Worm (Caenorhabditis elegans) whole organism, L4 larva: ENCODE data around the gene rgs-11.

ENCODE experiments used
- F10B5.3 ChIP-seq: sonication (generic microtip); optimal IDR thresholded peaks from 2 replicates; lab custom pipeline; 2016; ENCODE audit warnings: mild to moderate bottlenecking, missing genetic modification characterization, missing compliant biosample characterization
- F26F4.8 ChIP-seq: fragments of 200-800 bp; sonication (Bioruptor generic); conservative IDR thresholded peaks from 2 replicates; pipeline ENCODE4 v1.3.6; 2022; ENCODE audit warnings: missing genetic modification characterization, missing compliant biosample characterization
- T20F7.1 ChIP-seq: fragments of 200-800 bp; sonication (Bioruptor generic); optimal IDR thresholded peaks from 2 replicates; lab custom pipeline; 2018; ENCODE audit warnings: mild to moderate bottlenecking, missing genetic modification characterization, missing compliant biosample characterization
- Y48G9A.11 ChIP-seq: fragments of 200-800 bp; sonication (Bioruptor generic); IDR thresholded peaks from 2 replicates; pipeline ENCODE4 v1.3.6; 2022; ENCODE audit warnings: missing genetic modification reagents, missing genetic modification characterization, missing compliant biosample characterization
- Y5F2A.4 ChIP-seq: fragments of 200-800 bp; sonication (Bioruptor generic); optimal IDR thresholded peaks from 2 replicates; lab custom pipeline; 2018; ENCODE audit warnings: mild to moderate bottlenecking, missing genetic modification characterization, missing compliant biosample characterization
- aha-1 ChIP-seq: fragments of 150-350 bp; peaks from one replicate; lab custom pipeline; 2014; ENCODE audit warnings: missing biosample characterization, missing genetic modification characterization
- arid-1 ChIP-seq: fragments of 200-800 bp; sonication (Bioruptor generic); conservative IDR thresholded peaks from 2 replicates; pipeline ENCODE4 v1.3.6; 2022; ENCODE audit warnings: missing genetic modification reagents, missing genetic modification characterization, missing compliant biosample characterization
- attf-4 ChIP-seq: sonication (generic microtip); optimal IDR thresholded peaks from 3 replicates; lab custom pipeline; 2017; ENCODE audit warnings: missing biosample characterization, missing genetic modification characterization
- ceh-44 ChIP-seq: fragments of 200-800 bp; sonication (Bioruptor generic); IDR thresholded peaks from 2 replicates; pipeline ENCODE4 v1.3.6; 2022; ENCODE audit warnings: missing genetic modification reagents, missing genetic modification characterization, missing compliant biosample characterization
- ces-1 ChIP-seq: fragments of 150-350 bp; sonication (generic microtip); optimal IDR thresholded peaks from 4 replicates; lab custom pipeline; 2014; ENCODE audit warnings: missing biosample characterization, missing genetic modification reagents, missing genetic modification characterization
- daf-12 ChIP-seq: fragments of 150-350 bp; optimal IDR thresholded peaks from 2 replicates; lab custom pipeline; 2014; ENCODE audit warnings: missing biosample characterization, missing genetic modification reagents, missing genetic modification characterization
- daf-16 ChIP-seq, 3 experiments: sonication (generic microtip); optimal IDR thresholded peaks; 2 replicates each; lab custom pipeline; 2016 to 2017; ENCODE audit warnings: missing genetic modification characterization in 3 of 3, missing genetic modification reagents in 3 of 3, mild to moderate bottlenecking in 2 of 3, missing compliant biosample characterization in 2 of 3, missing biosample characterization in 1 of 3, moderate library complexity in 1 of 3
- dmd-9 ChIP-seq: fragments of 200-800 bp; sonication (Bioruptor generic); IDR thresholded peaks from 2 replicates; pipeline ENCODE4 v1.3.6; 2022; ENCODE audit warnings: missing genetic modification reagents, missing genetic modification characterization, missing compliant biosample characterization
- duxl-1 ChIP-seq: sonication (generic microtip); optimal IDR thresholded peaks from 2 replicates; lab custom pipeline; 2016; ENCODE audit warnings: mild to moderate bottlenecking, missing genetic modification characterization, moderate library complexity, missing compliant biosample characterization; ENCODE audit not compliant: poor library complexity
- dve-1 ChIP-seq: sonication (generic microtip); optimal IDR thresholded peaks from 2 replicates; lab custom pipeline; 2017; ENCODE audit warnings: antibody characterized with exemption, mild to moderate bottlenecking, missing genetic modification characterization, missing compliant biosample characterization; ENCODE audit not compliant: insufficient read depth
- fkh-10 ChIP-seq: fragments of 150-350 bp; optimal IDR thresholded peaks from 2 replicates; lab custom pipeline; 2014; ENCODE audit warnings: missing biosample characterization, missing genetic modification reagents, missing genetic modification characterization
- hlh-30 ChIP-seq: sonication (generic microtip); optimal IDR thresholded peaks from 2 replicates; lab custom pipeline; 2017; ENCODE audit warnings: antibody characterized with exemption, mild to moderate bottlenecking, missing genetic modification characterization, missing compliant biosample characterization; ENCODE audit not compliant: insufficient read depth
- lin-1 ChIP-seq: fragments of 200-800 bp; sonication (Bioruptor generic); IDR thresholded peaks from 2 replicates; pipeline ENCODE4 v1.3.6; 2022; ENCODE audit warnings: missing genetic modification reagents, missing genetic modification characterization, missing compliant biosample characterization
- lin-13 ChIP-seq: fragments of 150-350 bp; optimal IDR thresholded peaks from 2 replicates; lab custom pipeline; 2014; ENCODE audit warnings: missing biosample characterization, missing genetic modification reagents, missing genetic modification characterization
- lin-38 ChIP-seq: fragments of 200-800 bp; sonication (Bioruptor generic); IDR thresholded peaks from 2 replicates; pipeline ENCODE4 v1.3.6; 2022; ENCODE audit warnings: missing genetic modification reagents, missing genetic modification characterization, missing compliant biosample characterization
- lir-3 ChIP-seq: sonication (generic microtip); optimal IDR thresholded peaks from 2 replicates; lab custom pipeline; 2016; ENCODE audit warnings: mild to moderate bottlenecking, missing genetic modification characterization, missing compliant biosample characterization
- nhr-102 ChIP-seq: sonication (generic microtip); optimal IDR thresholded peaks from 2 replicates; lab custom pipeline; 2016; ENCODE audit warnings: mild to moderate bottlenecking, missing genetic modification characterization, moderate library complexity, missing compliant biosample characterization
- nhr-11 ChIP-seq: fragments of 150-350 bp; optimal IDR thresholded peaks from 2 replicates; lab custom pipeline; 2014; ENCODE audit warnings: missing biosample characterization, missing genetic modification characterization
- nhr-237 ChIP-seq: sonication (generic microtip); optimal IDR thresholded peaks from 2 replicates; lab custom pipeline; 2017; ENCODE audit warnings: missing biosample characterization, missing genetic modification characterization
- nhr-25 ChIP-seq: sonication (generic microtip); optimal IDR thresholded peaks from 2 replicates; lab custom pipeline; 2017; ENCODE audit warnings: missing genetic modification characterization, mild to moderate bottlenecking, missing compliant biosample characterization, antibody characterized with exemption, moderate library complexity, borderline replicate concordance; ENCODE audit not compliant: insufficient read depth
- nhr-28 ChIP-seq: fragments of 150-350 bp; optimal IDR thresholded peaks from 2 replicates; lab custom pipeline; 2014; ENCODE audit warnings: missing biosample characterization, missing genetic modification characterization
- snpc-1.2 ChIP-seq: fragments of 200-800 bp; sonication (Bioruptor generic); IDR thresholded peaks from 2 replicates; pipeline ENCODE4 v1.3.6; 2022; ENCODE audit warnings: missing genetic modification reagents, missing genetic modification characterization, missing compliant biosample characterization
- unc-62 ChIP-seq, 3 experiments: fragments of 150-350 bp in 1 of 3; sonication (generic microtip); optimal IDR thresholded peaks in 2 of 3; peaks in 1 of 3; 1 replicate in 1 of 3; 2 replicates in 2 of 3; lab custom pipeline; 2014 to 2017; ENCODE audit warnings: missing biosample characterization in 3 of 3, missing genetic modification characterization in 3 of 3, missing genetic modification reagents in 3 of 3, missing genotype in 1 of 3
- zag-1 ChIP-seq: fragments of 150-350 bp; optimal IDR thresholded peaks from 2 replicates; lab custom pipeline; 2014; ENCODE audit warnings: missing biosample characterization, missing genetic modification characterization
- zfp-3 ChIP-seq: fragments of 200-800 bp; sonication (Bioruptor generic); conservative IDR thresholded peaks from 2 replicates; pipeline ENCODE4 v1.3.6; 2022; ENCODE audit warnings: missing genetic modification reagents, missing genetic modification characterization, missing compliant biosample characterization
- zip-2 ChIP-seq: fragments of 150-350 bp; optimal IDR thresholded peaks from 2 replicates; lab custom pipeline; 2014; ENCODE audit warnings: missing biosample characterization, missing genetic modification characterization
- ztf-7 ChIP-seq: fragments of 150-350 bp; optimal IDR thresholded peaks from 2 replicates; lab custom pipeline; 2014; ENCODE audit warnings: missing biosample characterization, missing genetic modification characterization

The rgs-11 gene

DNA sequence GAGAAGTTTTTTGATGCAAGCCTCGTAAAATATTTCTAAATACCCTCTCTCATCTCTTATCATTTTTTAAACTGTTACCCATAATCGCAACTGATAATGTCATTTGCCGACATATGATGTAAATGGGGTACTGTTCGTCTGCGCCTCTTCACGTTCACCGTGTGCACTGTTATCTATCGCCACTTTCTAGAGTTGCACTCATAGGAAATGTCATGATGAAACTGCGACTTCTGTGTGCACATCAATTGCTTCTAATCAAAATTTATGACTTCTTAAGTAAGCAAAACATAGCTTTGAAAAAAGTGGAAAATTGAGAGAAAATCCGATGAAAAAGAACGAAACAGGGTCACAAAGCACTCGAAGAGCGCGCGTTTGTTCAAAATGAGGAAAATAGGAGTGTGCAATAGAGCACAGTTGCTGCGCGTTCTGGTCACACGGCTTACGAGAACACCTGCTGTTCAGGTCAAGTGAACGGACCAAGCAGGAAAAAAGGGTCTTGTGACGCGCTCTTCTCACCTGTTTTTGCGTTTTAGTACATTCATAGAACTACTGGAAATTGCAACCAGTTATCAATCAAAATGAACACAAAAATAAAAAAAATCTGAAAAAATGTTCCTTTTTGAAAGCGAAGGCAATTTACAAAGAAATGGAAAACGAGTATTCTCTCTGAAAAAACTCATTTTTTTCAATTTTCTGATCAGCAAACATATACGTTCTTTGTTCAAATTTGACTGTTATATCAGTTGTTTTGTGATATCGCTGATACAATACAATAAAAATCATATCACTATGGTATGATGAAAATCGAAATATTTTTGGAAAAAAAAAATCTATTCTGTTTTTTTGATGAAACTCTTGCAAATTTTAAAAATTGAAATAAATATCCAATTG is 17.6 kb upstream of the rgs-11 start (continued):
- TF ChIP-seq nhr-28: peak; percentile 78
- TF ChIP-seq nhr-102: peak; percentile 71
- no peak for TF ChIP-seq fkh-10 (GFP tag; lab: Kevin White, UChicago)
- TF ChIP-seq ztf-7 (tag; lab: Kevin White, UChicago): peak; percentile 98
- peak; percentile 42; the same call in 1 of the 2 replicates for TF ChIP-seq lin-1
- TF ChIP-seq dve-1: peak; percentile 84
- no peak for TF ChIP-seq snpc-1.2 (GFP tag; lab: Robert Waterston, UW)

DNA sequence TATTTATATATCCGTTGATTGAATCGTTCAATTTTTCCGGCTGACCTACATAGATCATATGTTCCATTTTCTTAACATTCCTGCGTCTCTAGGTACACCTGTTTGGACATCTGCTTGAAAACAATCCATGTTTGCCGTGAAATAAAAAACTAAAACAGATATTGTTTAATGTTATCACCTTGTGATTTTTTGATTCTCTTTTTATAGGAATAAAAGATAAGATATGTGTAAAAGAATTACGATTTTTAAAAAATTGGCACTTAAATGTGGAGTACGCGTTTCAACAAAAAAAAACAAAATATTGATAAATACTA is 17.0 kb upstream of the rgs-11 start:
- TF ChIP-seq ces-1 (GFP tag; lab: Kevin White, UChicago): no peak
- peak; percentile 9 for TF ChIP-seq nhr-28
- no peak for TF ChIP-seq nhr-25
- TF ChIP-seq aha-1: no peak
- no peak for TF ChIP-seq duxl-1
- no peak for TF ChIP-seq daf-16 (GFP tag; optimal IDR thresholded peaks at IDR 0.05; lab: Kevin White, UChicago)
- TF ChIP-seq daf-16 (tag; optimal IDR thresholded peaks at IDR 0.05; lab: Kevin White, UChicago): peak; percentile 46
- TF ChIP-seq F10B5.3 (tag; lab: Kevin White, UChicago): no peak
- no peak for TF ChIP-seq lin-13 (GFP tag; lab: Kevin White, UChicago)
- TF ChIP-seq dmd-9 (GFP tag; lab: Robert Waterston, UW): no peak
- TF ChIP-seq zfp-3 (GFP tag; lab: Robert Waterston, UW): no peak
- no peak for TF ChIP-seq zip-2 (tag; lab: Kevin White, UChicago)
- no peak for TF ChIP-seq nhr-237
- no peak for TF ChIP-seq lir-3 (tag; lab: Kevin White, UChicago)
- no peak for TF ChIP-seq zag-1 (tag; lab: Kevin White, UChicago)
- no peak for TF ChIP-seq daf-12 (tag; lab: Kevin White, UChicago)
- TF ChIP-seq hlh-30: peak; percentile 85
- TF ChIP-seq dve-1: peak; percentile 1
- no peak for TF ChIP-seq F26F4.8 (GFP tag; lab: Robert Waterston, UW)

DNA sequence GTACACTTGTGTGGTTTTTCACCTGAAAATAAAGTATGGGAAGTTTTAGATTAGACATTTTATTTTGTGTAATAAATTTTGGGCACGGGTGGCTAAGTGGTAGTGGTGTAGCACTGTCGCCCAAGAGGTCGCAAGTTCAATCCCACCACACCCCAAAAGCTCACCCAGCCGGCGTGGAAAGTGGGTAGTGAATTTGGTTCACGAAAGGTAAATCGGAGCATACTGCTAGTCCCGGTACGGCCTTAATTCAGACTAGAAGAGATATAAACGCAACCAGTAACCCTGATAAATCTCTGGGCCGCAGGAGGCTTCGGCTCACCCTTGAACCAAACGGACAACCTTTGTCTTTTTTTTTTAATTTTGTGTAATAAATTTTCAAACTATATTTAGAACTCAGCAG is 12.6 kb upstream of the rgs-11 start:
- TF ChIP-seq ceh-44 (no peak), Y5F2A.4 (GFP tag; lab: Kevin White, UChicago) (no peak), attf-4 (tag; lab: Kevin White, UChicago) (no peak), Y48G9A.11 (GFP tag; lab: Robert Waterston, UW) (no peak), lin-38 (GFP tag; lab: Robert Waterston, UW) (no peak), nhr-11 (tag; lab: Kevin White, UChicago) (no peak), ztf-7 (tag; lab: Kevin White, UChicago) (no peak), snpc-1.2 (GFP tag; lab: Robert Waterston, UW) (peak; percentile 54; the same call in 1 of the 2 replicates)

DNA sequence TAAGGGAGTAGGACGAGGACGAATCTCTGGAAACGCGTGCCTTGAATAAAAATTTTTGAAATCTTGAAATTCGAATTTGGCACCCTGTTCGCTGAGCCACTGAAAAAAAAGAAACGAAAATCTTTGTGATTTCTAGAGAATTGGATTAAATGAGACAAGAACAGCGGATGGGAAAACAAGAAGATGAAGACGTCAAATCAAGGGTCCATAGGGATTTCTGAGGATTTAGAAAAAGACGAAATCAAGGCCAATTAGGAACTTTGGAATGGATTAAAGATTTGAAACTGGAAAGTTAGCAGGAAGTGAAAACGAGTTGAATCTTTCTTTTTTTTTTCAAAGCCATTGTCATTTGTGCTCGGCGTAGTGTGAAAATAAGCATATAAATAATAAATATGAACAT is 9.8 kb upstream of the rgs-11 start, which contains the start of gene pag-3:
pag-3 (minus strand) TSS at position 101 of the 400 bp plus-strand sequence.
- TF ChIP-seq unc-62 (GFP tag; optimal IDR thresholded peaks at IDR 0.05 in 1 of 2; lab: Kevin White, UChicago) (peak in 1 of 2 experiments; percentile 23), unc-62 (tag; optimal IDR thresholded peaks at IDR 0.05; lab: Kevin White, UChicago) (no peak), T20F7.1 (GFP tag; lab: Kevin White, UChicago) (no peak)

DNA sequence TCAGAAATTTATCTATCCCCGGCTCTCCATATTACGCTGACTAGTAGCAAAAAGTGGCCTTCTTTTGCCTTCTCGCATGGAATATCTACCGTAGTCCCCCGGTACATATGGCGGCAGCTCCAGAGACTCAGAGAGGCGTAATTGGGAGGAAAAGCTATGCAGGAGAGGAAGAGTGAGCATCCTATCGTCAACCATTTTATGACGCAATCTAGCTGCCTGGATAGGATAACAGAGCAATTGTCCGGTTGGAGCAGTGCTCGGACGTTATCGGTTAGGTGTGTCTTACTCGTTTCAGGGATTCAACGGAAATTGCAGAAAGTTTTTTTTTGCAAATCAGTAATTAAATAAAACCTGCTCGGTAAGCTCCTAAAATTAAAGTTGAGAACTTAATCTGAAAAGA is 7.2 kb upstream of the rgs-11 start:
- no peak for TF ChIP-seq arid-1 (GFP tag; lab: Robert Waterston, UW)
- TF ChIP-seq unc-62 (GFP tag; optimal IDR thresholded peaks at IDR 0.05 in 1 of 2; lab: Kevin White, UChicago): peak in 1 of 2 experiments; percentile 84
- no peak for TF ChIP-seq unc-62 (tag; optimal IDR thresholded peaks at IDR 0.05; lab: Kevin White, UChicago)
- TF ChIP-seq, all 104 proteins: peak for 1
